Worm (Caenorhabditis elegans) whole organism, L4 larva: ENCODE measurements around the gene trap-4.

Experiments
- D1046.2 ChIP-seq: fragments of 200-800 bp; sonication (Bioruptor generic); IDR thresholded peaks from 2 replicates; pipeline ENCODE4 v1.3.6; 2022; ENCODE audit warnings: missing genetic modification characterization, missing compliant biosample characterization
- F26F4.8 ChIP-seq: fragments of 200-800 bp; sonication (Bioruptor generic); conservative IDR thresholded peaks from 2 replicates; pipeline ENCODE4 v1.3.6; 2022; ENCODE audit warnings: missing genetic modification characterization, missing compliant biosample characterization
- F37D6.2 ChIP-seq: sonication (generic microtip); optimal IDR thresholded peaks from 2 replicates; lab custom pipeline; 2016; ENCODE audit warnings: mild to moderate bottlenecking, missing genetic modification characterization, missing compliant biosample characterization
- F44E2.7 ChIP-seq: fragments of 200-800 bp; sonication (Bioruptor generic); IDR thresholded peaks from 2 replicates; pipeline ENCODE4 v2.1.2; 2022; ENCODE audit warnings: missing genetic modification characterization, missing compliant biosample characterization
- Y5F2A.4 ChIP-seq: fragments of 200-800 bp; sonication (Bioruptor generic); optimal IDR thresholded peaks from 2 replicates; lab custom pipeline; 2018; ENCODE audit warnings: mild to moderate bottlenecking, missing genetic modification characterization, missing compliant biosample characterization
- Y75B8A.6 ChIP-seq: fragments of 200-800 bp; sonication (Bioruptor generic); IDR thresholded peaks from 2 replicates; pipeline ENCODE4 v1.3.6; 2022; ENCODE audit warnings: missing genetic modification reagents, missing genetic modification characterization, missing compliant biosample characterization
- ZK337.2 ChIP-seq: fragments of 200-800 bp; sonication (Bioruptor generic); IDR thresholded peaks from 2 replicates; pipeline ENCODE4 v1.3.6; 2022; ENCODE audit warnings: missing genetic modification reagents, missing genetic modification characterization, missing compliant biosample characterization
- aha-1 ChIP-seq: fragments of 150-350 bp; peaks from one replicate; lab custom pipeline; 2014; ENCODE audit warnings: missing biosample characterization, missing genetic modification characterization
- attf-4 ChIP-seq: sonication (generic microtip); optimal IDR thresholded peaks from 3 replicates; lab custom pipeline; 2017; ENCODE audit warnings: missing biosample characterization, missing genetic modification characterization
- ceh-28 ChIP-seq: fragments of 150-350 bp; optimal IDR thresholded peaks from 2 replicates; lab custom pipeline; 2014; ENCODE audit warnings: missing biosample characterization, missing genetic modification reagents, missing genetic modification characterization
- ceh-62 ChIP-seq: sonication (generic microtip); optimal IDR thresholded peaks from 2 replicates; lab custom pipeline; 2017; ENCODE audit warnings: missing biosample characterization, missing genetic modification characterization
- ces-1 ChIP-seq: fragments of 150-350 bp; sonication (generic microtip); optimal IDR thresholded peaks from 4 replicates; lab custom pipeline; 2014; ENCODE audit warnings: missing biosample characterization, missing genetic modification reagents, missing genetic modification characterization
- ctbp-1 ChIP-seq: fragments of 200-800 bp; sonication (Bioruptor generic); IDR thresholded peaks from 2 replicates; pipeline ENCODE4 v1.3.6; 2022; ENCODE audit warnings: missing genetic modification reagents, missing genetic modification characterization, missing compliant biosample characterization
- daf-16 ChIP-seq, 3 experiments: sonication (generic microtip); optimal IDR thresholded peaks; 2 replicates each; lab custom pipeline; 2016 to 2017; ENCODE audit warnings: missing genetic modification characterization in 3 of 3, missing genetic modification reagents in 3 of 3, mild to moderate bottlenecking in 2 of 3, missing compliant biosample characterization in 2 of 3, missing biosample characterization in 1 of 3, moderate library complexity in 1 of 3
- daf-8 ChIP-seq: fragments of 200-800 bp; sonication (Bioruptor generic); IDR thresholded peaks from 2 replicates; pipeline ENCODE4 v1.3.6; 2022; ENCODE audit warnings: missing genetic modification characterization, missing compliant biosample characterization
- dmd-9 ChIP-seq: fragments of 200-800 bp; sonication (Bioruptor generic); IDR thresholded peaks from 2 replicates; pipeline ENCODE4 v1.3.6; 2022; ENCODE audit warnings: missing genetic modification reagents, missing genetic modification characterization, missing compliant biosample characterization
- dpl-1 ChIP-seq: fragments of 150-350 bp; optimal IDR thresholded peaks from 2 replicates; lab custom pipeline; 2014; ENCODE audit warnings: missing biosample characterization, missing genetic modification reagents, missing genetic modification characterization
- dve-1 ChIP-seq: sonication (generic microtip); optimal IDR thresholded peaks from 2 replicates; lab custom pipeline; 2017; ENCODE audit warnings: antibody characterized with exemption, mild to moderate bottlenecking, missing genetic modification characterization, missing compliant biosample characterization; ENCODE audit not compliant: insufficient read depth
- egl-27 ChIP-seq: sonication (generic microtip); optimal IDR thresholded peaks from 3 replicates; lab custom pipeline; 2017; ENCODE audit warnings: missing biosample characterization, missing genetic modification reagents, missing genetic modification characterization
- fkh-10 ChIP-seq: fragments of 150-350 bp; optimal IDR thresholded peaks from 2 replicates; lab custom pipeline; 2014; ENCODE audit warnings: missing biosample characterization, missing genetic modification reagents, missing genetic modification characterization
- fos-1 ChIP-seq: fragments of 150-350 bp; optimal IDR thresholded peaks from 2 replicates; lab custom pipeline; 2014; ENCODE audit warnings: missing biosample characterization, missing genetic modification characterization
- hlh-11 ChIP-seq: fragments of 200-800 bp; sonication (Bioruptor generic); optimal IDR thresholded peaks from 2 replicates; lab custom pipeline; 2018; ENCODE audit warnings: mild to moderate bottlenecking, missing genetic modification characterization, missing compliant biosample characterization
- hlh-30 ChIP-seq: sonication (generic microtip); optimal IDR thresholded peaks from 2 replicates; lab custom pipeline; 2017; ENCODE audit warnings: antibody characterized with exemption, mild to moderate bottlenecking, missing genetic modification characterization, missing compliant biosample characterization; ENCODE audit not compliant: insufficient read depth
- hmg-1.1 ChIP-seq: fragments of 200-800 bp; sonication (Bioruptor generic); IDR thresholded peaks from 2 replicates; pipeline ENCODE4 v1.3.6; 2022; ENCODE audit warnings: missing genetic modification reagents, missing genetic modification characterization, missing compliant biosample characterization
- lim-7 ChIP-seq: fragments of 200-800 bp; sonication (Bioruptor generic); IDR thresholded peaks from 2 replicates; pipeline ENCODE4 v1.3.6; 2022; ENCODE audit warnings: missing genetic modification characterization, missing compliant biosample characterization
- lin-1 ChIP-seq: fragments of 200-800 bp; sonication (Bioruptor generic); IDR thresholded peaks from 2 replicates; pipeline ENCODE4 v1.3.6; 2022; ENCODE audit warnings: missing genetic modification reagents, missing genetic modification characterization, missing compliant biosample characterization
- lin-13 ChIP-seq: fragments of 150-350 bp; optimal IDR thresholded peaks from 2 replicates; lab custom pipeline; 2014; ENCODE audit warnings: missing biosample characterization, missing genetic modification reagents, missing genetic modification characterization
- lin-29 ChIP-seq: fragments of 200-800 bp; sonication (Bioruptor generic); IDR thresholded peaks from 2 replicates; pipeline ENCODE4 v1.3.6; 2022; ENCODE audit warnings: missing genetic modification reagents, missing genetic modification characterization, missing compliant biosample characterization
- lsy-2 ChIP-seq, 2 experiments: fragments of 150-350 bp in 1 of 2; sonication (generic microtip) in 1 of 2; optimal IDR thresholded peaks; 2 replicates each; lab custom pipeline; 2014 to 2017; ENCODE audit warnings: missing biosample characterization in 2 of 2, missing genetic modification characterization in 2 of 2
- madf-5 ChIP-seq, 2 experiments: fragments of 200-800 bp; sonication (Bioruptor generic); IDR thresholded peaks; 2 replicates each; pipeline ENCODE4 v1.3.6; 2022; ENCODE audit warnings: missing compliant biosample characterization in 2 of 2, missing genetic modification characterization in 2 of 2
- mdl-1 ChIP-seq, 2 experiments: fragments of 150-350 bp in 1 of 2; sonication (generic microtip) in 1 of 2; optimal IDR thresholded peaks; 2 replicates each; lab custom pipeline; 2014 to 2017; ENCODE audit warnings: missing biosample characterization in 2 of 2, missing genetic modification characterization in 2 of 2
- mxl-2 ChIP-seq: fragments of 200-800 bp; sonication (Bioruptor generic); conservative IDR thresholded peaks from 2 replicates; pipeline ENCODE4 v1.3.6; 2022; ENCODE audit warnings: missing genetic modification reagents, missing genetic modification characterization, missing compliant biosample characterization
- mxl-3 ChIP-seq: fragments of 200-800 bp; sonication (Bioruptor generic); optimal IDR thresholded peaks from 2 replicates; lab custom pipeline; 2018; ENCODE audit warnings: mild to moderate bottlenecking, missing genetic modification characterization, missing compliant biosample characterization
- nhr-102 ChIP-seq: sonication (generic microtip); optimal IDR thresholded peaks from 2 replicates; lab custom pipeline; 2016; ENCODE audit warnings: mild to moderate bottlenecking, missing genetic modification characterization, moderate library complexity, missing compliant biosample characterization
- nhr-237 ChIP-seq: sonication (generic microtip); optimal IDR thresholded peaks from 2 replicates; lab custom pipeline; 2017; ENCODE audit warnings: missing biosample characterization, missing genetic modification characterization
- nhr-25 ChIP-seq: sonication (generic microtip); optimal IDR thresholded peaks from 2 replicates; lab custom pipeline; 2017; ENCODE audit warnings: missing genetic modification characterization, mild to moderate bottlenecking, missing compliant biosample characterization, antibody characterized with exemption, moderate library complexity, borderline replicate concordance; ENCODE audit not compliant: insufficient read depth
- nhr-42 ChIP-seq: fragments of 200-800 bp; sonication (Bioruptor generic); IDR thresholded peaks from 2 replicates; pipeline ENCODE4 v1.3.6; 2022; ENCODE audit warnings: missing genetic modification characterization, missing compliant biosample characterization
- nhr-6 ChIP-seq: fragments of 150-350 bp; optimal IDR thresholded peaks from 2 replicates; lab custom pipeline; 2014; ENCODE audit warnings: missing biosample characterization, missing genetic modification characterization
- nhr-76 ChIP-seq: fragments of 150-350 bp; optimal IDR thresholded peaks from 2 replicates; lab custom pipeline; 2014; ENCODE audit warnings: missing biosample characterization, missing genetic modification characterization
- nhr-77 ChIP-seq: fragments of 150-350 bp; optimal IDR thresholded peaks from 2 replicates; lab custom pipeline; 2014; ENCODE audit warnings: missing biosample characterization, missing genetic modification characterization
- pqm-1 ChIP-seq: sonication (generic microtip); optimal IDR thresholded peaks from 2 replicates; lab custom pipeline; 2017; ENCODE audit warnings: missing biosample characterization, missing genetic modification characterization
- rbr-2 ChIP-seq: sonication (generic microtip); optimal IDR thresholded peaks from 2 replicates; lab custom pipeline; 2016; ENCODE audit warnings: missing genotype, missing genetic modification characterization, missing compliant biosample characterization
- sdz-12 ChIP-seq: fragments of 200-800 bp; sonication (Bioruptor generic); optimal IDR thresholded peaks from 2 replicates; lab custom pipeline; 2018; ENCODE audit warnings: mild to moderate bottlenecking, missing genetic modification characterization, missing compliant biosample characterization
- set-16 ChIP-seq: fragments of 200-800 bp; sonication (Bioruptor generic); IDR thresholded peaks from 2 replicates; pipeline ENCODE4 v1.3.6; 2022; ENCODE audit warnings: missing genetic modification reagents, missing genetic modification characterization, missing compliant biosample characterization
- snpc-1.2 ChIP-seq: fragments of 200-800 bp; sonication (Bioruptor generic); IDR thresholded peaks from 2 replicates; pipeline ENCODE4 v1.3.6; 2022; ENCODE audit warnings: missing genetic modification reagents, missing genetic modification characterization, missing compliant biosample characterization
- spr-3 ChIP-seq: fragments of 200-800 bp; sonication (Bioruptor generic); optimal IDR thresholded peaks from 2 replicates; lab custom pipeline; 2018; ENCODE audit warnings: mild to moderate bottlenecking, missing genetic modification characterization, missing compliant biosample characterization
- tag-97 ChIP-seq: fragments of 200-800 bp; sonication (Bioruptor generic); IDR thresholded peaks from 2 replicates; pipeline ENCODE4 v1.3.6; 2022; ENCODE audit warnings: missing genetic modification characterization, missing compliant biosample characterization
- tra-1 ChIP-seq: fragments of 200-800 bp; sonication (Bioruptor generic); IDR thresholded peaks from 2 replicates; pipeline ENCODE4 v1.3.6; 2022; ENCODE audit warnings: missing genetic modification reagents, missing genetic modification characterization, missing compliant biosample characterization
- vab-7 ChIP-seq: fragments of 200-800 bp; sonication (Bioruptor generic); IDR thresholded peaks from 2 replicates; pipeline ENCODE4 v1.3.6; 2022; ENCODE audit warnings: missing genetic modification reagents, missing genetic modification characterization, missing compliant biosample characterization
- zag-1 ChIP-seq: fragments of 150-350 bp; optimal IDR thresholded peaks from 2 replicates; lab custom pipeline; 2014; ENCODE audit warnings: missing biosample characterization, missing genetic modification characterization
- zfp-3 ChIP-seq: fragments of 200-800 bp; sonication (Bioruptor generic); conservative IDR thresholded peaks from 2 replicates; pipeline ENCODE4 v1.3.6; 2022; ENCODE audit warnings: missing genetic modification reagents, missing genetic modification characterization, missing compliant biosample characterization

The trap-4 gene

ce11 chrIII:11921658-11922098, 1.1 kb downstream of the trap-4 start, which contains the start of gene Y56A3A.22 (continued):
- TF ChIP-seq F44E2.7 (GFP tag; lab: Robert Waterston, UW) (no peak), ces-1 (no peak), set-16 (GFP tag; lab: Robert Waterston, UW) (peak; percentile 22; the same call in 1 of the 2 replicates), lin-29 (no peak), mxl-2 (GFP tag; lab: Robert Waterston, UW) (no peak), F26F4.8 (no peak), ZK337.2 (GFP tag; lab: Robert Waterston, UW) (no peak), nhr-6 (tag; lab: Kevin White, UChicago) (no peak), snpc-1.2 (GFP tag; lab: Robert Waterston, UW) (peak; percentile 69), ceh-28 (tag; lab: Kevin White, UChicago) (no peak), vab-7 (GFP tag; lab: Robert Waterston, UW) (peak; percentile 39; the same call in 1 of the 2 replicates), nhr-42 (GFP tag; lab: Robert Waterston, UW) (peak; percentile 59), rbr-2 (tag; lab: Kevin White, UChicago) (peak; percentile 44), madf-5 (GFP tag; IDR thresholded peaks at IDR 0.05; lab: Robert Waterston, UW) (no peak), fos-1 (no peak), tag-97 (no peak), lin-1 (no peak), aha-1 (tag; lab: Kevin White, UChicago) (peak; percentile 96), lim-7 (GFP tag; lab: Robert Waterston, UW) (0 out of 2 replicates have a peak, but pooled peaks have one; percentile 21), ceh-62 (tag; lab: Kevin White, UChicago) (no peak), lsy-2 (tag; optimal IDR thresholded peaks at IDR 0.05; lab: Kevin White, UChicago) (peak in 1 of 2 experiments; percentile 3), nhr-25 (tag; lab: Kevin White, UChicago) (no peak), fkh-10 (GFP tag; lab: Kevin White, UChicago) (no peak), Y75B8A.6 (GFP tag; lab: Robert Waterston, UW) (no peak), F37D6.2 (no peak), Y5F2A.4 (peak; percentile 73), mxl-3 (GFP tag; lab: Kevin White, UChicago) (peak; percentile 6), daf-16 (GFP tag; optimal IDR thresholded peaks at IDR 0.05; lab: Kevin White, UChicago) (peak in 1 of 2 experiments; percentile 69), daf-16 (tag; optimal IDR thresholded peaks at IDR 0.05; lab: Kevin White, UChicago) (peak; percentile 27), spr-3 (peak; percentile 67), attf-4 (tag; lab: Kevin White, UChicago) (no peak), mdl-1 (tag; optimal IDR thresholded peaks at IDR 0.05; lab: Kevin White, UChicago) (no peak), sdz-12 (GFP tag; lab: Kevin White, UChicago) (no peak), ctbp-1 (GFP tag; lab: Robert Waterston, UW) (0 out of 2 replicates have a peak, but pooled peaks have one; percentile 37), lin-13 (GFP tag; lab: Kevin White, UChicago) (no peak), hmg-1.1 (peak; percentile 27; the same call in 1 of the 2 replicates), egl-27 (tag; lab: Kevin White, UChicago) (no peak), tra-1 (GFP tag; lab: Robert Waterston, UW) (peak; percentile 43; the same call in 1 of the 2 replicates), zag-1 (tag; lab: Kevin White, UChicago) (no peak), dmd-9 (GFP tag; lab: Robert Waterston, UW) (no peak), dpl-1 (GFP tag; lab: Kevin White, UChicago) (no peak), nhr-77 (no peak), hlh-11 (tag; lab: Kevin White, UChicago) (peak; percentile 42), pqm-1 (tag; lab: Kevin White, UChicago) (no peak), hlh-30 (no peak), zfp-3 (no peak; the same call in 1 of the 2 replicates), daf-8 (no peak), nhr-76 (tag; lab: Kevin White, UChicago) (no peak), nhr-237 (no peak), dve-1 (peak; percentile 43), nhr-102 (tag; lab: Kevin White, UChicago) (peak; percentile 74), D1046.2 (no peak; the same call in 1 of the 2 replicates)
